Fruit fly (Drosophila melanogaster): Measurements from ENCODE around the gene Alp13.

dm6 chr3R:10048775-10048841 lies 26.6 kb downstream of the Alp13 start, which contains the start of gene CG12811:
- TF ChIP-seq Myc (optimal IDR thresholded peaks at IDR 0.05) (no peak), psq (optimal IDR thresholded peaks at IDR 0.05) (no peak)

All from Kc167 (cell line).